Fruit fly (Drosophila melanogaster): Measurements from ENCODE around the gene brwl.

The brwl gene

DNA sequence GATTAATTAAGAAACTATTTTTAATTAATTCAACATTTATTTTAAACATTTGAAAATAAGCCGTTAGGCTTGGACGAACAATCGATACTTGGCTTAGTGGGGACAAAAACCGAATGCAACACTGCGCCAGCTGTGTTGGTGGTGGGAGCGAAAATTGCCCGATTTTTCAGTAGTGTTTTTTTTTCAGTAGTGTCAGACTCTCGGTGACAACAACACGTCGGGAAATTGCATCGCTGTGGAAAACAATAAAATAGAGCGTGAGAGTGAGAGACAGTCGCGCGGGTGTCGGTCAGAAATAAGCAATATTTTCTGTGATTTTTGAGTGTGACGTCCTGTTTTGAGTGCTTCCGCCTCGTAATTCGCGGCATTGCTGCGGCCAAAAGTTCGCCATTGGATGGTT is 48.0 kb downstream of the brwl start:
- TF ChIP-seq stwl (tag; optimal IDR thresholded peaks at IDR 0.05), result peak; percentile 71
- TF ChIP-seq pros (GFP tag; optimal IDR thresholded peaks at IDR 0.05), result no peak
- TF ChIP-seq CG4820 (GFP tag; optimal IDR thresholded peaks at IDR 0.05), result no peak
- TF ChIP-seq CG34422 (GFP tag; IDR thresholded peaks at IDR 0.05), result peak; percentile 77; the same call in 2 of the 3 replicates
- TF ChIP-seq CG3281 (GFP tag; optimal IDR thresholded peaks at IDR 0.05), result no peak
- no peak for TF ChIP-seq ham (GFP tag; IDR thresholded peaks at IDR 0.05)
- peak; percentile 35 for TF ChIP-seq CG17359 (tag; optimal IDR thresholded peaks at IDR 0.05)
- TF ChIP-seq Hsf (GFP tag; optimal IDR thresholded peaks at IDR 0.05), result peak; percentile 38
- peak; percentile 39 for TF ChIP-seq CG16863 (GFP tag; optimal IDR thresholded peaks at IDR 0.05)
- TF ChIP-seq Chrac-16 (GFP tag; optimal IDR thresholded peaks at IDR 0.05), result peak; percentile 59
- peak; percentile 45; the same call in 1 of the 2 replicates for TF ChIP-seq H2.0 (GFP tag; IDR thresholded peaks at IDR 0.05)
- peak; percentile 89 for TF ChIP-seq onecut (GFP tag; IDR thresholded peaks at IDR 0.05)
- no peak for TF ChIP-seq twi (tag; optimal IDR thresholded peaks at IDR 0.05)
- no peak for TF ChIP-seq tap (tag; optimal IDR thresholded peaks at IDR 0.05)
- TF ChIP-seq Sry-β (GFP tag; optimal IDR thresholded peaks at IDR 0.05), result no peak
- peak; percentile 71 for TF ChIP-seq CG9932 (GFP tag; IDR thresholded peaks at IDR 0.05)
- peak; percentile 12 for TF ChIP-seq tx (GFP tag; optimal IDR thresholded peaks at IDR 0.05)
- TF ChIP-seq CG4617 (GFP tag; optimal IDR thresholded peaks at IDR 0.05; ENCODE audit: borderline replicate concordance), result peak; percentile 24
- TF ChIP-seq CG33557 (GFP tag; optimal IDR thresholded peaks at IDR 0.05), result peak; percentile 11
- TF ChIP-seq CG12219 (GFP tag; optimal IDR thresholded peaks at IDR 0.05), result no peak
- TF ChIP-seq CG3726 (GFP tag; IDR thresholded peaks at IDR 0.05), result no peak
- no peak for TF ChIP-seq CG8281 (tag; optimal IDR thresholded peaks at IDR 0.05)
- no peak for TF ChIP-seq lbe (GFP tag; optimal IDR thresholded peaks at IDR 0.05)
- TF ChIP-seq lmd (GFP tag; IDR thresholded peaks at IDR 0.05), result peak; percentile 12; the same call in 1 of the 2 replicates
- TF ChIP-seq CG31224 (GFP tag; IDR thresholded peaks at IDR 0.05), result 0 out of 2 replicates have a peak, but pooled peaks have one; percentile 32
- peak; percentile 49 for TF ChIP-seq CG13424 (tag; optimal IDR thresholded peaks at IDR 0.05)
- TF ChIP-seq CG2875 (GFP tag; optimal IDR thresholded peaks at IDR 0.05), result peak; percentile 14
- TF ChIP-seq Hmr (GFP tag; optimal IDR thresholded peaks at IDR 0.05), result peak; percentile 73
- peak; percentile 51 for TF ChIP-seq lab (GFP tag; optimal IDR thresholded peaks at IDR 0.05)
- TF ChIP-seq CG12071 (GFP tag; optimal IDR thresholded peaks at IDR 0.05), result peak; percentile 22
- TF ChIP-seq gsb (GFP tag; IDR thresholded peaks at IDR 0.05), result no peak
- peak; percentile 82 for TF ChIP-seq ci (GFP tag; IDR thresholded peaks at IDR 0.05)
- peak; percentile 59 for TF ChIP-seq NC2β (GFP tag; optimal IDR thresholded peaks at IDR 0.05)
- TF ChIP-seq CG17385 (GFP tag; optimal IDR thresholded peaks at IDR 0.05), result peak; percentile 53
- no peak for TF ChIP-seq croc (GFP tag; conservative IDR thresholded peaks at IDR 0.05)
- no peak for TF ChIP-seq Pdp1 (GFP tag; optimal IDR thresholded peaks at IDR 0.05)
- TF ChIP-seq CG6765 (GFP tag; optimal IDR thresholded peaks at IDR 0.05), result peak; percentile 3
- TF ChIP-seq dysf (GFP tag; IDR thresholded peaks at IDR 0.05), result peak; percentile 50; the same call in 1 of the 3 replicates
- TF ChIP-seq CG18262 (tag; optimal IDR thresholded peaks at IDR 0.05), result no peak
- TF ChIP-seq sima (GFP tag; optimal IDR thresholded peaks at IDR 0.05), result no peak
- no peak; the same call in 2 of the 3 replicates for TF ChIP-seq zen2 (GFP tag; IDR thresholded peaks at IDR 0.05; ENCODE audit: partially characterized antibody)
- no peak for TF ChIP-seq schlank (tag; optimal IDR thresholded peaks at IDR 0.05)
- peak; percentile 82 for TF ChIP-seq sens (GFP tag)
- TF ChIP-seq sr (GFP tag; IDR thresholded peaks at IDR 0.05), result peak; percentile 36; the same call in 1 of the 3 replicates
- peak; percentile 48; the same call in 1 of the 2 replicates for TF ChIP-seq E2f1 (GFP tag; IDR thresholded peaks at IDR 0.05)
- TF ChIP-seq slou (GFP tag; optimal IDR thresholded peaks at IDR 0.05), result no peak
- peak; percentile 99 for TF ChIP-seq Dref (GFP tag; IDR thresholded peaks at IDR 0.05)
- no peak for TF ChIP-seq Lim3 (GFP tag; IDR thresholded peaks at IDR 0.05)
- no peak for TF ChIP-seq eyg (GFP tag; optimal IDR thresholded peaks at IDR 0.05)
- TF ChIP-seq Asciz (GFP tag; optimal IDR thresholded peaks at IDR 0.05), result no peak
- no peak for TF ChIP-seq br (optimal IDR thresholded peaks at IDR 0.05)
- TF ChIP-seq grau (tag; optimal IDR thresholded peaks at IDR 0.05), result peak; percentile 19
